Worm (Caenorhabditis elegans) whole organism, young adult: ENCODE results near the gene aak-2.

Experiments used
- B0336.3 ChIP-seq: fragments of 200-800 bp; sonication (Bioruptor generic); IDR thresholded peaks from 2 replicates; pipeline ENCODE4 v1.3.6; 2022; ENCODE audit warnings: missing genetic modification characterization, missing compliant biosample characterization
- C06A6.2 ChIP-seq: fragments of 200-800 bp; sonication (Bioruptor generic); conservative IDR thresholded peaks from 2 replicates; pipeline ENCODE4 v1.3.6; 2022; ENCODE audit warnings: missing genetic modification characterization, missing compliant biosample characterization
- C17E4.6 ChIP-seq: fragments of 200-800 bp; sonication (Bioruptor generic); IDR thresholded peaks from 2 replicates; pipeline ENCODE4 v1.3.6; 2022; ENCODE audit warnings: missing genetic modification reagents, missing genetic modification characterization, missing compliant biosample characterization
- D2030.7 ChIP-seq: fragments of 200-800 bp; sonication (Bioruptor generic); IDR thresholded peaks from 2 replicates; pipeline ENCODE4 v1.3.6; 2022; ENCODE audit warnings: missing genetic modification reagents, missing genetic modification characterization, missing compliant biosample characterization
- F22D6.2 ChIP-seq: sonication (generic microtip); optimal IDR thresholded peaks from 2 replicates; lab custom pipeline; 2016; ENCODE audit warnings: mild to moderate bottlenecking, missing genetic modification characterization, missing compliant biosample characterization
- F52B5.7 ChIP-seq: sonication (generic microtip); optimal IDR thresholded peaks from 2 replicates; lab custom pipeline; 2016; ENCODE audit warnings: mild to moderate bottlenecking, missing genetic modification characterization, missing compliant biosample characterization
- F55B11.4 ChIP-seq: sonication (generic microtip); optimal IDR thresholded peaks from 2 replicates; lab custom pipeline; 2016; ENCODE audit warnings: missing compliant biosample characterization, missing genetic modification characterization, borderline replicate concordance; ENCODE audit not compliant: insufficient read depth
- F57A8.1 ChIP-seq: fragments of 200-800 bp; sonication (Bioruptor generic); optimal IDR thresholded peaks from 2 replicates; lab custom pipeline; 2018; ENCODE audit warnings: mild to moderate bottlenecking, missing genetic modification characterization, moderate library complexity, missing compliant biosample characterization
- T07F8.4 ChIP-seq: sonication (generic microtip); optimal IDR thresholded peaks from 2 replicates; lab custom pipeline; 2016; ENCODE audit warnings: mild to moderate bottlenecking, missing genetic modification characterization, moderate library complexity, missing compliant biosample characterization
- Y53G8AR.9 ChIP-seq: fragments of 200-800 bp; sonication (Bioruptor generic); conservative IDR thresholded peaks from 2 replicates; pipeline ENCODE4 v1.3.6; 2022; ENCODE audit warnings: missing genetic modification reagents, missing genetic modification characterization, missing compliant biosample characterization
- bed-2 ChIP-seq: fragments of 200-800 bp; sonication (Bioruptor generic); IDR thresholded peaks from 2 replicates; pipeline ENCODE4 v1.3.6; 2022; ENCODE audit warnings: missing genetic modification reagents, missing genetic modification characterization, missing compliant biosample characterization
- ccch-3 ChIP-seq: fragments of 200-800 bp; sonication (Bioruptor generic); optimal IDR thresholded peaks from 2 replicates; lab custom pipeline; 2018; ENCODE audit warnings: mild to moderate bottlenecking, missing genetic modification characterization, missing compliant biosample characterization
- cebp-1 ChIP-seq, 2 experiments: fragments of 200-800 bp in 1 of 2; sonication (Bioruptor generic) in 1 of 2; sonication (generic microtip) in 1 of 2; IDR thresholded peaks in 1 of 2; optimal IDR thresholded peaks in 1 of 2; 2 replicates each; pipeline versions ENCODE4 v1.3.6 to Lab custom; 2017 to 2022; ENCODE audit warnings: missing compliant biosample characterization in 2 of 2, missing genetic modification characterization in 2 of 2, mild to moderate bottlenecking in 1 of 2, missing genetic modification reagents in 1 of 2, moderate library complexity in 1 of 2
- cebp-2 ChIP-seq: fragments of 200-800 bp; sonication (Bioruptor generic); IDR thresholded peaks from 2 replicates; pipeline ENCODE4 v1.3.6; 2022; ENCODE audit warnings: missing genetic modification characterization, missing compliant biosample characterization
- ceh-100 ChIP-seq: fragments of 200-800 bp; sonication (Bioruptor generic); IDR thresholded peaks from 2 replicates; pipeline ENCODE4 v1.3.6; 2022; ENCODE audit warnings: missing genetic modification reagents, missing genetic modification characterization, missing compliant biosample characterization
- ceh-79 ChIP-seq: sonication (generic microtip); optimal IDR thresholded peaks from 2 replicates; lab custom pipeline; 2017; ENCODE audit warnings: mild to moderate bottlenecking, missing genetic modification characterization, missing compliant biosample characterization
- dox-1 ChIP-seq: fragments of 200-800 bp; sonication (Bioruptor generic); IDR thresholded peaks from 2 replicates; pipeline ENCODE4 v1.3.6; 2022; ENCODE audit warnings: missing genetic modification reagents, missing genetic modification characterization, missing compliant biosample characterization
- egrh-3 ChIP-seq: fragments of 200-800 bp; sonication (Bioruptor generic); IDR thresholded peaks from 2 replicates; pipeline ENCODE4 v1.3.6; 2022; ENCODE audit warnings: missing genetic modification reagents, missing genetic modification characterization, missing compliant biosample characterization
- ets-4 ChIP-seq: fragments of 200-800 bp; sonication (Bioruptor generic); optimal IDR thresholded peaks from 2 replicates; lab custom pipeline; 2018; ENCODE audit warnings: mild to moderate bottlenecking, missing genetic modification characterization, missing compliant biosample characterization
- gei-17 ChIP-seq: fragments of 200-800 bp; sonication (Bioruptor generic); optimal IDR thresholded peaks from 2 replicates; lab custom pipeline; 2018; ENCODE audit warnings: mild to moderate bottlenecking, missing genetic modification characterization, missing compliant biosample characterization
- hmg-20 ChIP-seq: fragments of 200-800 bp; sonication (Bioruptor generic); IDR thresholded peaks from 2 replicates; pipeline ENCODE4 v1.3.6; 2022; ENCODE audit warnings: missing genetic modification reagents, missing genetic modification characterization, missing compliant biosample characterization
- hsf-1 ChIP-seq: fragments of 200-800 bp; sonication (Bioruptor generic); IDR thresholded peaks from 2 replicates; pipeline ENCODE4 v1.3.6; 2022; ENCODE audit warnings: missing genetic modification reagents, missing genetic modification characterization, missing compliant biosample characterization
- let-526 ChIP-seq: fragments of 200-800 bp; sonication (Bioruptor generic); IDR thresholded peaks from 2 replicates; pipeline ENCODE4 v1.3.6; 2022; ENCODE audit warnings: missing genetic modification reagents, missing genetic modification characterization, missing compliant biosample characterization
- let-607 ChIP-seq, 2 experiments: fragments of 200-800 bp in 1 of 2; sonication (Bioruptor generic) in 1 of 2; sonication (generic microtip) in 1 of 2; optimal IDR thresholded peaks; 2 replicates each; lab custom pipeline; 2016 to 2018; ENCODE audit warnings: mild to moderate bottlenecking in 2 of 2, missing compliant biosample characterization in 2 of 2, missing genetic modification characterization in 2 of 2, moderate library complexity in 2 of 2, missing genotype in 1 of 2
- lin-40 ChIP-seq: sonication (generic microtip); optimal IDR thresholded peaks from 2 replicates; lab custom pipeline; 2016; ENCODE audit warnings: missing genetic modification characterization, mild to moderate bottlenecking, missing compliant biosample characterization, missing genotype, missing genetic modification reagents
- lir-1 ChIP-seq: fragments of 200-800 bp; sonication (Bioruptor generic); conservative IDR thresholded peaks from 2 replicates; pipeline ENCODE4 v1.3.6; 2022; ENCODE audit warnings: missing genetic modification reagents, missing genetic modification characterization, missing compliant biosample characterization
- lsy-27 ChIP-seq: sonication (generic microtip); optimal IDR thresholded peaks from 2 replicates; lab custom pipeline; 2017; ENCODE audit warnings: missing genetic modification characterization, mild to moderate bottlenecking, missing compliant biosample characterization, antibody characterized with exemption, missing genotype, borderline replicate concordance; ENCODE audit not compliant: insufficient read depth
- mcd-1 ChIP-seq: fragments of 200-800 bp; sonication (Bioruptor generic); IDR thresholded peaks from 2 replicates; pipeline ENCODE4 v1.3.6; 2022; ENCODE audit warnings: missing genetic modification reagents, missing genetic modification characterization, missing compliant biosample characterization
- nhr-80 ChIP-seq: sonication (generic microtip); optimal IDR thresholded peaks from 2 replicates; lab custom pipeline; 2016; ENCODE audit warnings: missing genetic modification characterization, missing compliant biosample characterization
- nhr-90 ChIP-seq: sonication (generic microtip); optimal IDR thresholded peaks from 2 replicates; lab custom pipeline; 2016; ENCODE audit warnings: missing genotype, mild to moderate bottlenecking, missing genetic modification characterization, missing compliant biosample characterization
- pbrm-1 ChIP-seq: fragments of 200-800 bp; sonication (Bioruptor generic); IDR thresholded peaks from 2 replicates; pipeline ENCODE4 v1.3.6; 2022; ENCODE audit warnings: missing genetic modification reagents, missing genetic modification characterization, missing compliant biosample characterization
- pha-4 ChIP-seq: fragments of 150-350 bp; sonication (generic microtip); optimal IDR thresholded peaks from 2 replicates; lab custom pipeline; 2014; ENCODE audit warnings: missing biosample characterization, missing genetic modification reagents, missing genetic modification characterization
- snpc-4 ChIP-seq, 5 experiments: fragments of 150-350 bp in 1 of 5; sonication (generic microtip) in 4 of 5; optimal IDR thresholded peaks; 2 replicates each; lab custom pipeline; 2014 to 2018; ENCODE audit warnings: missing genetic modification characterization in 5 of 5, missing biosample characterization in 3 of 5, antibody characterized with exemption in 2 of 5, mild to moderate bottlenecking in 2 of 5, missing compliant biosample characterization in 2 of 5, missing genotype in 2 of 5, moderate library complexity in 2 of 5, missing genetic modification reagents in 1 of 5
- somi-1 ChIP-seq: fragments of 200-800 bp; sonication (Bioruptor generic); optimal IDR thresholded peaks from 2 replicates; lab custom pipeline; 2018; ENCODE audit warnings: mild to moderate bottlenecking, missing genetic modification characterization, missing compliant biosample characterization
- xnd-1 ChIP-seq: sonication (generic microtip); optimal IDR thresholded peaks from 2 replicates; lab custom pipeline; 2016; ENCODE audit warnings: missing genotype, missing genetic modification reagents, missing genetic modification characterization, missing compliant biosample characterization
- zfh-2 ChIP-seq: fragments of 200-800 bp; sonication (Bioruptor generic); conservative IDR thresholded peaks from 2 replicates; pipeline ENCODE4 v1.3.6; 2022; ENCODE audit warnings: missing genetic modification reagents, missing genetic modification characterization, missing compliant biosample characterization
- zim-3 ChIP-seq: sonication (generic microtip); optimal IDR thresholded peaks from 2 replicates; lab custom pipeline; 2017; ENCODE audit warnings: mild to moderate bottlenecking, missing genetic modification characterization, moderate library complexity, missing compliant biosample characterization
- ztf-25 ChIP-seq: fragments of 200-800 bp; sonication (Bioruptor generic); IDR thresholded peaks from 2 replicates; pipeline ENCODE4 v1.3.6; 2022; ENCODE audit warnings: missing genetic modification reagents, missing genetic modification characterization, missing compliant biosample characterization

The aak-2 gene

DNA sequence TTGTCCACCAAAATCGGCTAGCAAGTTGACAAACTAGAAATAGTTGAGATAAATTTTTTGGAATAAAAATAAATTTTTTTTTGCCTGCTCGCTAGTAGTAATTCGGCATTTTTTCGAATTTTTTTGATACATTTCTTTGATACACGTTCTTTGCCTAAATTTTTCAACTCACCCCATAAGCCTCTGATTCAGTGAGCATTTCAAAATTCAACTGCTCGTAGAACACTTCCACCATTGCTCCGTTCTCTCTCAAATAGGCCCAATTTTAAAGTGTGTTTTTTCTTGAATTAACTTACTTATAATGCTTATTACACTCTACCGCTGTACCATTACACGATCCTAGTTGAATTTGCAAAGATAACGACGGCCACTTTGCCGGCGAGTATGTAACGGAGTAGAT, 7.7 kb downstream of the aak-2 start:
- TF ChIP-seq zim-3 (peak; percentile 35), hmg-20 (GFP tag; lab: Robert Waterston, UW) (no peak)
- TF ChIP-seq, all 124 proteins: peak for 1

ce11 chrX:16807015-16807414, 11.1 kb downstream of the aak-2 start, which contains the start of gene mec-4:
mec-4 (minus strand) TSS chrX:16807115.
- TF ChIP-seq C17E4.6 (no peak), B0336.3 (GFP tag; lab: Robert Waterston, UW) (no peak), ceh-100 (GFP tag; lab: Robert Waterston, UW) (no peak), F57A8.1 (no peak), T07F8.4 (tag; lab: Kevin White, UChicago) (no peak)

DNA sequence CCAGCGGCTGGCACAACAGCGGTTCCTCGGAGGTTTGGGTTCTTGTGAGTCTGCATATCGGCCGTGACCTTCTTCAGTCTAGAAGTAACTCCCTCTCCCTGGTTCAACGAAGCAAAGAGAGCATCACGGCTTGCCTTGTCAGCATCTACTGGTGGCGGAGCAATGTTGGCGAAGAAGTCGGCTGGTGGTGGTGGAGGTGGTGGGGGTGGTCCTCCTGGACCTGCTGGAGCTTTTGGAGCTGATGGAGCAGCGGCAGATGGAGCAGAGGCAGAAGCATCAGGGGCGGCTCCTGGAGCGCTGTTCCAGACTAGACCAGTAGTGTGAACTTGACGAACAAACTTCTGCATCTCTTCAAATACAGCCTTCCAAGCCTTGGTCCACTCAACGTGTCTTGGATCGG, 12.6 kb downstream of the aak-2 start:
- TF ChIP-seq zfh-2 (GFP tag; lab: Robert Waterston, UW) (peak; percentile 92), mcd-1 (GFP tag; lab: Robert Waterston, UW) (peak; percentile 18; the same call in 1 of the 2 replicates), lir-1 (GFP tag; lab: Robert Waterston, UW) (no peak), zim-3 (no peak), egrh-3 (GFP tag; lab: Robert Waterston, UW) (peak; percentile 90)

- TF ChIP-seq gei-17 (no peak), T07F8.4 (tag; lab: Kevin White, UChicago) (no peak), pha-4 (no peak), lsy-27 (no peak), somi-1 (GFP tag; lab: Kevin White, UChicago) (no peak), let-526 (GFP tag; lab: Robert Waterston, UW) (no peak), ccch-3 (no peak), C06A6.2 (GFP tag; lab: Robert Waterston, UW) (no peak), ztf-25 (GFP tag; lab: Robert Waterston, UW) (no peak)
Observed at ce11 chrX:16809689-16810088, 13.8 kb downstream of the aak-2 start.

ce11 chrX:16811974-16812373, 16.1 kb downstream of the aak-2 start:
- TF ChIP-seq bed-2 (GFP tag; lab: Robert Waterston, UW) = no peak
- no peak for TF ChIP-seq ceh-79 (tag; lab: Kevin White, UChicago)
- no peak for TF ChIP-seq Y53G8AR.9 (GFP tag; lab: Robert Waterston, UW)
- no peak for TF ChIP-seq snpc-4 (GFP tag; optimal IDR thresholded peaks at IDR 0.05; lab: Kevin White, UChicago)
- no peak for TF ChIP-seq snpc-4 (tag; optimal IDR thresholded peaks at IDR 0.05; lab: Kevin White, UChicago)
- TF ChIP-seq cebp-2 (GFP tag; lab: Robert Waterston, UW) = no peak
- no peak for TF ChIP-seq F55B11.4 (tag; lab: Kevin White, UChicago)
- TF ChIP-seq lin-40 (tag; lab: Kevin White, UChicago) = no peak
- 0 out of 2 replicates have a peak, but pooled peaks have one; percentile 14 for TF ChIP-seq zfh-2 (GFP tag; lab: Robert Waterston, UW)

- TF ChIP-seq hsf-1 (no peak), C06A6.2 (GFP tag; lab: Robert Waterston, UW) (no peak), D2030.7 (no peak), pbrm-1 (GFP tag; lab: Robert Waterston, UW) (no peak), dox-1 (peak; percentile 37; the same call in 1 of the 2 replicates), nhr-90 (tag; lab: Kevin White, UChicago) (peak; percentile 5), ets-4 (GFP tag; lab: Kevin White, UChicago) (peak; percentile 32), xnd-1 (tag; lab: Kevin White, UChicago) (no peak), cebp-1 (GFP tag; IDR thresholded peaks at IDR 0.05; lab: Robert Waterston, UW) (no peak), cebp-1 (tag; optimal IDR thresholded peaks at IDR 0.05; lab: Kevin White, UChicago) (peak; percentile 10), let-607 (tag; optimal IDR thresholded peaks at IDR 0.05; lab: Kevin White, UChicago) (peak in 1 of 2 experiments; percentile 26), F52B5.7 (tag; lab: Kevin White, UChicago) (no peak), F22D6.2 (tag; lab: Kevin White, UChicago) (no peak), nhr-80 (tag; lab: Kevin White, UChicago) (peak; percentile 67), ceh-79 (tag; lab: Kevin White, UChicago) (no peak)
Observed at ce11 chrX:16813148-16813547, 17.3 kb downstream of the aak-2 start.
